Worm (Caenorhabditis elegans): Measurements from ENCODE around the gene F11E6.10.

ce11 chrIV:17440417-17440816 lies 22.5 kb downstream of the F11E6.10 start, which contains the start of gene F08A7.1:
- TF ChIP-seq lim-6 (tag; optimal IDR thresholded peaks at IDR 0.05) (no peak), ama-1 (optimal IDR thresholded peaks at IDR 0.05) (no peak), ceh-22 (tag; optimal IDR thresholded peaks at IDR 0.05) (no peak)

Measured in whole organism, late embryonic.